Worm (Caenorhabditis elegans) whole organism, L4 larva: ENCODE measurements around the gene pmp-3.

Experiments
- F37D6.2 ChIP-seq: sonication (generic microtip); optimal IDR thresholded peaks from 2 replicates; lab custom pipeline; 2016; ENCODE audit warnings: mild to moderate bottlenecking, missing genetic modification characterization, missing compliant biosample characterization
- T26A8.4 ChIP-seq: fragments of 200-800 bp; sonication (Bioruptor generic); IDR thresholded peaks from 2 replicates; pipeline ENCODE4 v1.3.6; 2022; ENCODE audit warnings: missing genetic modification characterization, missing compliant biosample characterization
- Y105C5A.15 ChIP-seq: fragments of 200-800 bp; sonication (Bioruptor generic); IDR thresholded peaks from 2 replicates; pipeline ENCODE4 v1.3.6; 2022; ENCODE audit warnings: missing genetic modification characterization, missing compliant biosample characterization
- Y48G9A.11 ChIP-seq: fragments of 200-800 bp; sonication (Bioruptor generic); IDR thresholded peaks from 2 replicates; pipeline ENCODE4 v1.3.6; 2022; ENCODE audit warnings: missing genetic modification reagents, missing genetic modification characterization, missing compliant biosample characterization
- Y5F2A.4 ChIP-seq: fragments of 200-800 bp; sonication (Bioruptor generic); optimal IDR thresholded peaks from 2 replicates; lab custom pipeline; 2018; ENCODE audit warnings: mild to moderate bottlenecking, missing genetic modification characterization, missing compliant biosample characterization
- ZK546.5 ChIP-seq, 2 experiments: sonication (generic microtip); optimal IDR thresholded peaks; 2 replicates each; lab custom pipeline; 2017; ENCODE audit warnings: missing biosample characterization in 2 of 2, missing genetic modification characterization in 2 of 2
- aha-1 ChIP-seq: fragments of 150-350 bp; peaks from one replicate; lab custom pipeline; 2014; ENCODE audit warnings: missing biosample characterization, missing genetic modification characterization
- aly-2 ChIP-seq: sonication (generic microtip); optimal IDR thresholded peaks from 2 replicates; lab custom pipeline; 2018; ENCODE audit warnings: missing biosample characterization, missing genetic modification characterization
- ama-1 ChIP-seq: fragments of 150-350 bp; optimal IDR thresholded peaks from 2 replicates; lab custom pipeline; 2014; ENCODE audit warnings: inconsistent platforms, mixed read lengths
- ceh-20 ChIP-seq: fragments of 200-800 bp; sonication (Bioruptor generic); IDR thresholded peaks from 2 replicates; pipeline ENCODE4 v1.3.6; 2022; ENCODE audit warnings: missing genetic modification reagents, missing genetic modification characterization, missing compliant biosample characterization
- ceh-32 ChIP-seq: sonication (generic microtip); optimal IDR thresholded peaks from 2 replicates; lab custom pipeline; 2016; ENCODE audit warnings: mild to moderate bottlenecking, missing genetic modification characterization, missing compliant biosample characterization; ENCODE audit not compliant: poor library complexity
- ces-1 ChIP-seq: fragments of 150-350 bp; sonication (generic microtip); optimal IDR thresholded peaks from 4 replicates; lab custom pipeline; 2014; ENCODE audit warnings: missing biosample characterization, missing genetic modification reagents, missing genetic modification characterization
- daf-12 ChIP-seq: fragments of 150-350 bp; optimal IDR thresholded peaks from 2 replicates; lab custom pipeline; 2014; ENCODE audit warnings: missing biosample characterization, missing genetic modification reagents, missing genetic modification characterization
- daf-8 ChIP-seq: fragments of 200-800 bp; sonication (Bioruptor generic); IDR thresholded peaks from 2 replicates; pipeline ENCODE4 v1.3.6; 2022; ENCODE audit warnings: missing genetic modification characterization, missing compliant biosample characterization
- dmd-6 ChIP-seq: fragments of 200-800 bp; sonication (Bioruptor generic); IDR thresholded peaks from 2 replicates; pipeline ENCODE4 v1.3.6; 2022; ENCODE audit warnings: missing genetic modification reagents, missing genetic modification characterization, missing compliant biosample characterization
- fkh-10 ChIP-seq: fragments of 150-350 bp; optimal IDR thresholded peaks from 2 replicates; lab custom pipeline; 2014; ENCODE audit warnings: missing biosample characterization, missing genetic modification reagents, missing genetic modification characterization
- hlh-11 ChIP-seq: fragments of 200-800 bp; sonication (Bioruptor generic); optimal IDR thresholded peaks from 2 replicates; lab custom pipeline; 2018; ENCODE audit warnings: mild to moderate bottlenecking, missing genetic modification characterization, missing compliant biosample characterization
- lin-13 ChIP-seq: fragments of 150-350 bp; optimal IDR thresholded peaks from 2 replicates; lab custom pipeline; 2014; ENCODE audit warnings: missing biosample characterization, missing genetic modification reagents, missing genetic modification characterization
- lin-38 ChIP-seq: fragments of 200-800 bp; sonication (Bioruptor generic); IDR thresholded peaks from 2 replicates; pipeline ENCODE4 v1.3.6; 2022; ENCODE audit warnings: missing genetic modification reagents, missing genetic modification characterization, missing compliant biosample characterization
- lin-39 ChIP-seq: fragments of 150-350 bp; optimal IDR thresholded peaks from 2 replicates; lab custom pipeline; 2014; ENCODE audit warnings: missing biosample characterization, missing genetic modification reagents, missing genetic modification characterization
- lir-3 ChIP-seq: sonication (generic microtip); optimal IDR thresholded peaks from 2 replicates; lab custom pipeline; 2016; ENCODE audit warnings: mild to moderate bottlenecking, missing genetic modification characterization, missing compliant biosample characterization
- lsy-2 ChIP-seq, 2 experiments: fragments of 150-350 bp in 1 of 2; sonication (generic microtip) in 1 of 2; optimal IDR thresholded peaks; 2 replicates each; lab custom pipeline; 2014 to 2017; ENCODE audit warnings: missing biosample characterization in 2 of 2, missing genetic modification characterization in 2 of 2
- mdt-29 ChIP-seq: fragments of 200-800 bp; sonication (Bioruptor generic); IDR thresholded peaks from 2 replicates; pipeline ENCODE4 v1.3.6; 2022; ENCODE audit warnings: missing genetic modification reagents, missing genetic modification characterization, missing compliant biosample characterization
- mxl-2 ChIP-seq: fragments of 200-800 bp; sonication (Bioruptor generic); conservative IDR thresholded peaks from 2 replicates; pipeline ENCODE4 v1.3.6; 2022; ENCODE audit warnings: missing genetic modification reagents, missing genetic modification characterization, missing compliant biosample characterization
- nhr-102 ChIP-seq: sonication (generic microtip); optimal IDR thresholded peaks from 2 replicates; lab custom pipeline; 2016; ENCODE audit warnings: mild to moderate bottlenecking, missing genetic modification characterization, moderate library complexity, missing compliant biosample characterization
- nhr-48 ChIP-seq: sonication (generic microtip); optimal IDR thresholded peaks from 2 replicates; lab custom pipeline; 2016; ENCODE audit warnings: mild to moderate bottlenecking, missing genetic modification characterization, missing compliant biosample characterization
- nhr-6 ChIP-seq: fragments of 150-350 bp; optimal IDR thresholded peaks from 2 replicates; lab custom pipeline; 2014; ENCODE audit warnings: missing biosample characterization, missing genetic modification characterization
- nhr-76 ChIP-seq: fragments of 150-350 bp; optimal IDR thresholded peaks from 2 replicates; lab custom pipeline; 2014; ENCODE audit warnings: missing biosample characterization, missing genetic modification characterization
- set-16 ChIP-seq: fragments of 200-800 bp; sonication (Bioruptor generic); IDR thresholded peaks from 2 replicates; pipeline ENCODE4 v1.3.6; 2022; ENCODE audit warnings: missing genetic modification reagents, missing genetic modification characterization, missing compliant biosample characterization
- spr-3 ChIP-seq: fragments of 200-800 bp; sonication (Bioruptor generic); optimal IDR thresholded peaks from 2 replicates; lab custom pipeline; 2018; ENCODE audit warnings: mild to moderate bottlenecking, missing genetic modification characterization, missing compliant biosample characterization
- unc-39 ChIP-seq: sonication (generic microtip); optimal IDR thresholded peaks from 2 replicates; lab custom pipeline; 2017; ENCODE audit warnings: missing biosample characterization, missing genetic modification characterization
- unc-62 ChIP-seq, 3 experiments: fragments of 150-350 bp in 1 of 3; sonication (generic microtip); optimal IDR thresholded peaks in 2 of 3; peaks in 1 of 3; 1 replicate in 1 of 3; 2 replicates in 2 of 3; lab custom pipeline; 2014 to 2017; ENCODE audit warnings: missing biosample characterization in 3 of 3, missing genetic modification characterization in 3 of 3, missing genetic modification reagents in 3 of 3, missing genotype in 1 of 3
- vab-7 ChIP-seq: fragments of 200-800 bp; sonication (Bioruptor generic); IDR thresholded peaks from 2 replicates; pipeline ENCODE4 v1.3.6; 2022; ENCODE audit warnings: missing genetic modification reagents, missing genetic modification characterization, missing compliant biosample characterization
- zfp-3 ChIP-seq: fragments of 200-800 bp; sonication (Bioruptor generic); conservative IDR thresholded peaks from 2 replicates; pipeline ENCODE4 v1.3.6; 2022; ENCODE audit warnings: missing genetic modification reagents, missing genetic modification characterization, missing compliant biosample characterization

The pmp-3 gene

DNA sequence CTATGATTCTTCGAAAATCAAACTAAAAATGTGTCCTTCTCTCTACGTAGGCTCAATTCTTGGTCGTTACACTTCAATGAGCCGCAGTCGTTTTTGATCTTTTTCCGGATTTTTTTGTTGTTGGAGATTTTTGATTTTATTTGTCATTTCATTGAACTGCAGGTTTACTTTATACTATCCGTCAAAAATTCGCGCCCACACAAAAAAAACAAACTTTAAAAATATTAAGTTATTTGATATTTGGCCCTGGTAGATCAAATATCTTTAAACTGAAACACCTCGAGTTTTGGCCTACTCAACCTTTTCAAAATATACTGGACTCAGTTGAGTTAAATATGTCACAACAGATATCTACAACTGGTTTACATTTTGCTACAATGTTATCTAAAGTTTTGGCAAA lies 30.9 kb upstream of the pmp-3 start:
- TF ChIP-seq dmd-6 (GFP tag; lab: Robert Waterston, UW) (no peak), mdt-29 (GFP tag; lab: Robert Waterston, UW) (no peak), T26A8.4 (GFP tag; lab: Robert Waterston, UW) (no peak), aly-2 (tag; lab: Kevin White, UChicago) (no peak), ama-1 (no peak), set-16 (GFP tag; lab: Robert Waterston, UW) (no peak), aha-1 (tag; lab: Kevin White, UChicago) (no peak), fkh-10 (GFP tag; lab: Kevin White, UChicago) (no peak), Y48G9A.11 (GFP tag; lab: Robert Waterston, UW) (no peak), ceh-32 (tag; lab: Kevin White, UChicago) (no peak), hlh-11 (tag; lab: Kevin White, UChicago) (no peak), lin-38 (no peak), Y5F2A.4 (GFP tag; lab: Kevin White, UChicago) (no peak), ceh-20 (GFP tag; lab: Robert Waterston, UW) (no peak), vab-7 (GFP tag; lab: Robert Waterston, UW) (no peak)
- TF ChIP-seq, all 104 proteins: peak for 0

DNA sequence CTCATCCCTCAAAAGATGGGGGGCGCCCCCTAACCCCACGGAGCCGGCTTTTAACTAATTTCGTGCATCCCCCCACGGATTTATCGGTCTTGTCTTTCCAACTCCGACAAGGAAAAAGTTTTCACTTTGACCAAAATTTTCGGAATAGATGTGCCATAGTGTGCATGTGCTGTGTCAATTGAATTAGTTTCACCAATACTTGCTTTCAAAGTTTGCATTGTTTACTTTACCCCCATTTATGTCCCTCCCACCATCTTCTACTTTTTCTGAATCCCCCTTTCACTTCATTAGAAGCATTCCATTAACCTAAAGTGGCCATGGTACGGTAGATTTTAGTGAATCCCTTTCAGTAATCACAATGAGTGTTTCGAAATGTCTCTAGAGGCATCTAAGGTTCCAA lies 28.8 kb upstream of the pmp-3 start:
- TF ChIP-seq mxl-2 (GFP tag; lab: Robert Waterston, UW) (no peak), zfp-3 (GFP tag; lab: Robert Waterston, UW) (no peak), daf-8 (no peak), aha-1 (tag; lab: Kevin White, UChicago) (peak; percentile 25)

DNA sequence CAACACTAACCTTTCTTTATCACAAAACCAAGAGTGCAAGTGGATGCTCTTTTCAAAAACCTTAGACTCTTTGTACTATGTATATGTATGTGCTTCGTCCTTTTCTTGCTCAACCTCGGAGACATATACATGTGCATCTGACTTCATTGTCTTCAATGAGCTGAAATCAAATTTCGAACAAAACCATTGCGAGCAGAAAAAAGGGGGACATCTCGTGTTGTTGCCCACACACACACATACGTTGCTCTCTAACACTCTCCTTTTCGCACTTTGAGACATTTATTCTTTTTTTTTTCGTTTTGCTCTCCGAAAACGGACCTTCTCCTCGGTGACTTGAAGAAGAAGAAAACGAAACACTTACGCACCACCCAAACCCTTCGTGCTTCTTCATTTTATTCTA lies 26.2 kb upstream of the pmp-3 start:
- no peak for TF ChIP-seq daf-12 (tag; lab: Kevin White, UChicago)
- no peak for TF ChIP-seq lsy-2 (tag; optimal IDR thresholded peaks at IDR 0.05; lab: Kevin White, UChicago)
- TF ChIP-seq nhr-102 (tag; lab: Kevin White, UChicago), result no peak
- TF ChIP-seq aha-1 (tag; lab: Kevin White, UChicago), result peak; percentile 3
- TF ChIP-seq unc-62 (GFP tag; optimal IDR thresholded peaks at IDR 0.05 in 1 of 2; lab: Kevin White, UChicago), result peak in 1 of 2 experiments; percentile 22
- no peak for TF ChIP-seq unc-62 (tag; optimal IDR thresholded peaks at IDR 0.05; lab: Kevin White, UChicago)
- no peak for TF ChIP-seq lin-39
- TF ChIP-seq fkh-10 (GFP tag; lab: Kevin White, UChicago), result peak; percentile 82
- peak; percentile 54 for TF ChIP-seq ces-1 (GFP tag; lab: Kevin White, UChicago)
- TF ChIP-seq lir-3 (tag; lab: Kevin White, UChicago), result no peak

DNA sequence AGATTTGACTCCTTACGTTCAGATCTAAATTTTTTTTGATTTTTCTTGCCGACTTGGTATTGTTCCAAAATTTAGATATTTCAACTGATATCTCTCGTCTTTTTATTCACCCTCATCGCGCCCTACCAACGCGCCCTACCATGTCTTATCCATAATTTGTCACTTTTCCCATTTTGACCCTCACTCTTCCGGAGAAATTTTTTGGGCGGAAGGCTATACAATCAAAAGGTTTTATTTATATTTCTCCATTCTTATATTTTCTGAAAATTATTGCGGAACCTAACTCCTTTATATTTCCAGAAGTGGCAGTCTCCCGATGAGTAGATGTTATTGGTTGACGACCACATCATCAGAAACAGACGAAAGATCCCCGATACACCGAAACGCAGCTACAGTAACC lies 25.7 kb upstream of the pmp-3 start, which contains the start of gene hot-1:
TSS of gene hot-1 (plus strand) at position 301 of the 400 bp plus-strand sequence.
- TF ChIP-seq nhr-48 (tag; lab: Kevin White, UChicago) (no peak), unc-39 (tag; lab: Kevin White, UChicago) (no peak), spr-3 (no peak), Y105C5A.15 (GFP tag; lab: Robert Waterston, UW) (no peak), ZK546.5 (tag; optimal IDR thresholded peaks at IDR 0.05; lab: Kevin White, UChicago) (no peak), F37D6.2 (tag; lab: Kevin White, UChicago) (no peak), nhr-76 (tag; lab: Kevin White, UChicago) (no peak), nhr-102 (tag; lab: Kevin White, UChicago) (no peak)

DNA sequence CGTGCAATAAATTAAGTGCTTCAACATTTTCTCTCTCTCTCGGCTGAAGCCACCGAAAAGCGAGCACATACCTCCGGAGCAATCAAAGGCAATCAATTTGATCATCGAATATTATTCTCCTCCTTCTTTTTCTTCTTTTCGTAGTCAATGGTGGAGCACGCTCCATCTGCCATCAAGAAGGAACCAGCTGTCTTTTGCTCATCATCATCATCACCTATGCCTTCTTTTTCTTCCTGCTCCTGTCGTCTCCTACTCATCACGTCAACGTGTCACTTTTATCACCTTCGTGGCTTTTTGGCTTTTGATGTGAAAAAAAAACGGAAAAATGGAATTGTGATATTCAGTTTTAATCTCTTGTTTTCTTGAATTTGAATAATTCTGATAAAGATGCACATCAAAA lies 20.9 kb upstream of the pmp-3 start:
- TF ChIP-seq fkh-10 (GFP tag; lab: Kevin White, UChicago), result no peak
- peak in 1 of 2 experiments; percentile 60 for TF ChIP-seq unc-62 (GFP tag; optimal IDR thresholded peaks at IDR 0.05 in 1 of 2; lab: Kevin White, UChicago)
- TF ChIP-seq unc-62 (tag; optimal IDR thresholded peaks at IDR 0.05; lab: Kevin White, UChicago), result no peak
- TF ChIP-seq nhr-6, result no peak
- TF ChIP-seq ceh-20 (GFP tag; lab: Robert Waterston, UW), result peak; percentile 50; the same call in 1 of the 2 replicates
- no peak for TF ChIP-seq lin-13 (GFP tag; lab: Kevin White, UChicago)
- no peak for TF ChIP-seq Y105C5A.15 (GFP tag; lab: Robert Waterston, UW)
